Worm (Caenorhabditis elegans): ENCODE results near the gene Y48A6B.9.

- TF ChIP-seq lin-15B (tag; optimal IDR thresholded peaks at IDR 0.05) (no peak), nhr-237 (tag; optimal IDR thresholded peaks at IDR 0.05) (no peak), unc-62 (GFP tag; optimal IDR thresholded peaks at IDR 0.05 in 1 of 2) (no peak), unc-62 (tag; optimal IDR thresholded peaks at IDR 0.05) (no peak), nhr-102 (tag; optimal IDR thresholded peaks at IDR 0.05) (no peak), ztf-7 (tag; optimal IDR thresholded peaks at IDR 0.05) (no peak), ZK546.5 (tag; optimal IDR thresholded peaks at IDR 0.05) (no peak), madf-5 (GFP tag; IDR thresholded peaks at IDR 0.05) (no peak), nhr-25 (tag; optimal IDR thresholded peaks at IDR 0.05; ENCODE audit: borderline replicate concordance, insufficient read depth) (no peak), nhr-28 (tag; optimal IDR thresholded peaks at IDR 0.05) (peak; percentile 69), lin-39 (tag; optimal IDR thresholded peaks at IDR 0.05) (no peak), ceh-82 (tag; optimal IDR thresholded peaks at IDR 0.05) (no peak), hlh-30 (tag; optimal IDR thresholded peaks at IDR 0.05; ENCODE audit: insufficient read depth) (peak; percentile 46), mep-1 (tag; optimal IDR thresholded peaks at IDR 0.05) (no peak), hlh-11 (tag; optimal IDR thresholded peaks at IDR 0.05) (no peak)
Measured at ce11 chrIII:11040606-11041005, 7.6 kb downstream of the Y48A6B.9 start.
